Worm (Caenorhabditis elegans): ENCODE measurements around the gene aff-1.

DNA sequence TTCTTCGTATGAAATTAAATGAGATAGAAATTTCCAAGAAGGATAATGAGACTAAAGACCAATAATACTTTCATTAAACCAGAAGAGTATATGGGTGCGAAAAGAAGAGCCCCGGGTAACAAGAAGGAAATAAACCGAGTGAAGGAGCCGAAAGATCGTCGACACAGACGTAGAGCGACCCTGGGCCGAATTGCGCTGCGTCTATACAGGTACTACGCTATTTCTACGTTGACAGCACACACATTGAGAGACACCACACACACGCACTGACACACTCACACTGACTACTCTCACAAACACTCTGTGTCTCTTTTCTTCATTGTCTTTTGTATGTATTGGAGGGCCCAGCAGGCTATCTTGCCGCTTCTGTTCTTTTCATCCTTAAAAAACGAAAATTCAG is 4.7 kb downstream of the aff-1 start:
- TF ChIP-seq aly-2 (tag; optimal IDR thresholded peaks at IDR 0.05) (no peak), jun-1 (tag; optimal IDR thresholded peaks at IDR 0.05) (no peak), ama-1 (optimal IDR thresholded peaks at IDR 0.05) (no peak), egl-27 (tag; optimal IDR thresholded peaks at IDR 0.05) (no peak), pha-4 (tag; optimal IDR thresholded peaks at IDR 0.05) (peak; percentile 66), pqm-1 (tag; optimal IDR thresholded peaks at IDR 0.05) (no peak), sea-2 (GFP tag; optimal IDR thresholded peaks at IDR 0.05) (no peak), nhr-12 (tag; optimal IDR thresholded peaks at IDR 0.05) (no peak)

All from whole organism, L3 larva.